Worm (Caenorhabditis elegans) whole organism, L3 larva: ENCODE data around the gene C40A11.2.

Experiments
- aly-2 ChIP-seq: fragments of 150-350 bp; optimal IDR thresholded peaks from 2 replicates; lab custom pipeline; 2014; ENCODE audit warnings: missing biosample characterization, missing genetic modification characterization
- nhr-23 ChIP-seq: fragments of 150-350 bp; optimal IDR thresholded peaks from 2 replicates; lab custom pipeline; 2014; ENCODE audit warnings: missing biosample characterization, missing genetic modification reagents, missing genetic modification characterization
- unc-62 ChIP-seq: fragments of 150-350 bp; sonication (generic microtip); optimal IDR thresholded peaks from 4 replicates; lab custom pipeline; 2014; ENCODE audit warnings: missing biosample characterization, missing genetic modification reagents, missing genetic modification characterization

DNA sequence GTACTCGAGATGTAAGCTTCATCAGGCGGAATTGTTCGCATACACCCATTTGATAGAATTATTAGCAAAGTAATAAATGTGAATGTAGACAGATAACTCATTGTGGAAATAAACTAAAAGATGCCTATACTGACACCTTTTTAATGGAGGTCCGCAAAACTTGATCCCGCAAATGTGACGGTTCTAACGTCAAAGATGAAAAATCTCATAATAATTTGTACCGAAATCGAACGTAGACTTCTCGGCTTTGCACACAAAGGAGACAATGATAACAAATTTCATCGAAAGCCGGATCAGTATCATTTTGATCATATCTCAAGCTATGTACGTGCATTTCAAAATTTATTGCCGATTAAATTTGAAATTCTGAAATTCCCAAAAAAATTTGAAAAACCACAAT, 38.5 kb upstream of the C40A11.2 start, which contains the start of gene R52.4:
- TF ChIP-seq nhr-23 (tag; lab: Kevin White, UChicago) = no peak
- no peak for TF ChIP-seq unc-62
- TF ChIP-seq aly-2 (tag; lab: Kevin White, UChicago) = no peak
